Fruit fly (Drosophila melanogaster) whole organism, embryonic: ENCODE results near the gene Grip91.

ENCODE experiments used
- ATbp ChIP-seq: fragments of 200-800 bp; sonication (Bioruptor generic); optimal IDR thresholded peaks from 2 replicates; lab custom pipeline; 2017; ENCODE audit warnings: missing biosample characterization, mild to moderate bottlenecking, missing genetic modification characterization, missing genetic modification reagents
- Bdp1 ChIP-seq: fragments of 200-800 bp; sonication (Bioruptor generic); optimal IDR thresholded peaks from 3 replicates; lab custom pipeline; 2016; ENCODE audit warnings: missing biosample characterization, missing genetic modification characterization
- Blimp-1 ChIP-seq: fragments of 200-800 bp; sonication (Bioruptor generic); optimal IDR thresholded peaks from 3 replicates; lab custom pipeline; 2018; ENCODE audit warnings: missing biosample characterization, missing genetic modification characterization, mild to moderate bottlenecking, moderate library complexity, missing genetic modification reagents
- CG10959 ChIP-seq: fragments of 200-800 bp; sonication (Bioruptor generic); IDR thresholded peaks from 2 replicates; pipeline ENCODE4 v1.3.6; 2022; ENCODE audit warnings: missing biosample characterization, missing genetic modification characterization
- CG12219 ChIP-seq: fragments of 200-800 bp; sonication (Bioruptor generic); optimal IDR thresholded peaks from 3 replicates; lab custom pipeline; 2018; ENCODE audit warnings: missing biosample characterization, mild to moderate bottlenecking, missing genetic modification characterization
- CG13287 ChIP-seq: fragments of 200-800 bp; sonication (Bioruptor generic); IDR thresholded peaks from 2 replicates; pipeline ENCODE4 v1.3.6; 2022; ENCODE audit warnings: missing biosample characterization, missing genetic modification characterization; ENCODE audit not compliant: partially characterized antibody
- CG13296 ChIP-seq: fragments of 200-800 bp; sonication (Bioruptor generic); optimal IDR thresholded peaks from 3 replicates; lab custom pipeline; 2018; ENCODE audit warnings: missing biosample characterization, mild to moderate bottlenecking, missing genetic modification characterization
- CG15696 ChIP-seq: fragments of 200-800 bp; sonication (Bioruptor generic); optimal IDR thresholded peaks from 2 replicates; lab custom pipeline; 2019; ENCODE audit warnings: missing biosample characterization, mild to moderate bottlenecking, missing genetic modification characterization, moderate library complexity
- CG1602 ChIP-seq: fragments of 200-800 bp; sonication (Bioruptor generic); optimal IDR thresholded peaks from 3 replicates; lab custom pipeline; 2016; ENCODE audit warnings: missing biosample characterization, missing genetic modification characterization
- CG16815 ChIP-seq: fragments of 200-800 bp; sonication (Bioruptor generic); optimal IDR thresholded peaks from 3 replicates; lab custom pipeline; 2017; ENCODE audit warnings: missing biosample characterization, mild to moderate bottlenecking, missing genetic modification characterization
- CG17328 ChIP-seq: fragments of 200-800 bp; sonication (Bioruptor generic); IDR thresholded peaks from 2 replicates; pipeline ENCODE4 v1.3.6; 2022; ENCODE audit warnings: missing biosample characterization, missing genetic modification characterization
- CG17359 ChIP-seq: fragments of 200-800 bp; sonication (Bioruptor generic); optimal IDR thresholded peaks from 3 replicates; lab custom pipeline; 2018; ENCODE audit warnings: missing biosample characterization, mild to moderate bottlenecking, missing genetic modification characterization, moderate library complexity
- CG18599 ChIP-seq: fragments of 200-800 bp; sonication (Bioruptor generic); optimal IDR thresholded peaks from 3 replicates; lab custom pipeline; 2017; ENCODE audit warnings: missing biosample characterization, missing genetic modification characterization, mild to moderate bottlenecking, moderate library complexity, missing genetic modification reagents
- CG2199 ChIP-seq: fragments of 200-800 bp; sonication (Bioruptor generic); IDR thresholded peaks from 3 replicates; pipeline ENCODE4 v1.3.6; 2022; ENCODE audit warnings: missing biosample characterization, missing genetic modification characterization
- CG3847 ChIP-seq: fragments of 200-800 bp; sonication (Bioruptor generic); IDR thresholded peaks from 2 replicates; pipeline ENCODE4 v1.3.6; 2022; ENCODE audit warnings: missing biosample characterization, missing genetic modification characterization
- CG4730 ChIP-seq: fragments of 200-800 bp; sonication (Bioruptor generic); IDR thresholded peaks from 2 replicates; pipeline ENCODE4 v1.3.6; 2022; ENCODE audit warnings: missing biosample characterization, missing genetic modification characterization
- CG7745 ChIP-seq: fragments of 200-800 bp; sonication (Bioruptor generic); optimal IDR thresholded peaks from 2 replicates; lab custom pipeline; 2018; ENCODE audit warnings: missing biosample characterization, mild to moderate bottlenecking, missing genetic modification characterization, moderate library complexity
- CG8388 ChIP-seq: fragments of 200-800 bp; sonication (Bioruptor generic); optimal IDR thresholded peaks from 2 replicates; lab custom pipeline; 2019; ENCODE audit warnings: missing biosample characterization, mild to moderate bottlenecking, missing genetic modification characterization, moderate library complexity
- Chrac-16 ChIP-seq: fragments of 200-800 bp; sonication (Bioruptor generic); optimal IDR thresholded peaks from 3 replicates; lab custom pipeline; 2016; ENCODE audit warnings: missing biosample characterization, missing genetic modification characterization
- Deaf1 ChIP-seq: fragments of 200-800 bp; optimal IDR thresholded peaks from 3 replicates; lab custom pipeline; 2019; ENCODE audit warnings: missing biosample characterization, mild to moderate bottlenecking, missing genetic modification characterization, moderate library complexity
- Fer3 ChIP-seq: fragments of 200-800 bp; sonication (Bioruptor generic); optimal IDR thresholded peaks from 2 replicates; lab custom pipeline; 2018; ENCODE audit warnings: missing biosample characterization, mild to moderate bottlenecking, missing genetic modification characterization, moderate library complexity
- Gug ChIP-seq: fragments of 200-800 bp; sonication (Bioruptor generic); IDR thresholded peaks from 4 replicates; pipeline ENCODE4 v1.3.6; 2022; ENCODE audit warnings: missing biosample characterization, missing genetic modification characterization
- Hr3 ChIP-seq: fragments of 200-800 bp; sonication (Bioruptor generic); optimal IDR thresholded peaks from 3 replicates; lab custom pipeline; 2016; ENCODE audit warnings: missing biosample characterization, missing genetic modification characterization
- NFAT ChIP-seq: fragments of 200-800 bp; sonication (Bioruptor generic); IDR thresholded peaks from 2 replicates; pipeline ENCODE4 v1.3.6; 2022; ENCODE audit warnings: missing biosample characterization, missing genetic modification characterization
- Oaz ChIP-seq: fragments of 200-800 bp; sonication (Bioruptor generic); IDR thresholded peaks from 2 replicates; pipeline ENCODE4 v1.3.6; 2022; ENCODE audit warnings: missing biosample characterization, missing genetic modification characterization
- Ravus ChIP-seq: fragments of 200-800 bp; sonication (Bioruptor generic); IDR thresholded peaks from 2 replicates; pipeline ENCODE4 v1.3.6; 2022; ENCODE audit warnings: missing biosample characterization, missing genetic modification characterization
- bsh ChIP-seq, 2 experiments: fragments of 200-800 bp; sonication (Bioruptor generic); optimal IDR thresholded peaks; 2 replicates each; lab custom pipeline; 2017 to 2018; ENCODE audit warnings: mild to moderate bottlenecking in 2 of 2, missing biosample characterization in 2 of 2, missing genetic modification characterization in 2 of 2, moderate library complexity in 1 of 2
- cato ChIP-seq: fragments of 200-800 bp; sonication (Bioruptor generic); optimal IDR thresholded peaks from 2 replicates; lab custom pipeline; 2016; ENCODE audit warnings: missing biosample characterization, missing genetic modification characterization, borderline replicate concordance
- dmrt11E ChIP-seq: fragments of 200-800 bp; sonication (Bioruptor generic); optimal IDR thresholded peaks from 3 replicates; lab custom pipeline; 2018; ENCODE audit warnings: missing biosample characterization, mild to moderate bottlenecking, missing genetic modification characterization, moderate library complexity
- fd96Cb ChIP-seq: fragments of 200-800 bp; sonication (Bioruptor generic); optimal IDR thresholded peaks from 2 replicates; lab custom pipeline; 2018; ENCODE audit warnings: missing biosample characterization, mild to moderate bottlenecking, missing genetic modification characterization, moderate library complexity
- ftz-f1 ChIP-seq: fragments of 200-800 bp; sonication (Bioruptor generic); optimal IDR thresholded peaks from 2 replicates; lab custom pipeline; 2016; ENCODE audit warnings: missing biosample characterization, missing genetic modification characterization
- gfzf ChIP-seq: fragments of 200-800 bp; sonication (Bioruptor generic); optimal IDR thresholded peaks from 2 replicates; lab custom pipeline; 2016; ENCODE audit warnings: missing biosample characterization, mild to moderate bottlenecking, missing genetic modification characterization, moderate library complexity
- hbn ChIP-seq: fragments of 200-800 bp; sonication (Bioruptor generic); IDR thresholded peaks from 2 replicates; pipeline ENCODE4 v1.3.6; 2022; ENCODE audit warnings: missing biosample characterization, missing genetic modification characterization; ENCODE audit not compliant: partially characterized antibody
- hkb ChIP-seq, 2 experiments: fragments of 200-800 bp in 1 of 2; fragments of >200 bp in 1 of 2; sonication (Bioruptor generic) in 1 of 2; IDR thresholded peaks in 1 of 2; optimal IDR thresholded peaks in 1 of 2; 2 replicates each; pipeline versions ENCODE4 v1.3.6 to Lab custom; 2017 to 2022; ENCODE audit warnings: missing biosample characterization in 1 of 2, missing genetic modification characterization in 1 of 2
- hth ChIP-seq: fragments of >200 bp; optimal IDR thresholded peaks from 2 replicates; lab custom pipeline; 2017; ENCODE audit warnings: inconsistent platforms
- jing ChIP-seq: fragments of 200-800 bp; sonication (Bioruptor generic); optimal IDR thresholded peaks from 2 replicates; lab custom pipeline; 2018; ENCODE audit warnings: missing biosample characterization, mild to moderate bottlenecking, missing genetic modification characterization
- ken ChIP-seq: fragments of 200-800 bp; sonication (Bioruptor generic); IDR thresholded peaks from 3 replicates; pipeline ENCODE4 v1.3.6; 2022; ENCODE audit warnings: missing biosample characterization, missing genetic modification characterization
- lmd ChIP-seq: fragments of 200-800 bp; sonication (Bioruptor generic); IDR thresholded peaks from 2 replicates; pipeline ENCODE4 v1.3.6; 2022; ENCODE audit warnings: missing biosample characterization, missing genetic modification characterization
- mld ChIP-seq: fragments of 200-800 bp; sonication (Bioruptor generic); IDR thresholded peaks from 3 replicates; pipeline ENCODE4 v1.3.6; 2022; ENCODE audit warnings: missing biosample characterization, missing genetic modification characterization; ENCODE audit not compliant: partially characterized antibody
- nom ChIP-seq: fragments of 200-800 bp; sonication (Bioruptor generic); optimal IDR thresholded peaks from 2 replicates; lab custom pipeline; 2017; ENCODE audit warnings: missing biosample characterization, missing genetic modification characterization, mild to moderate bottlenecking, moderate library complexity, missing genetic modification reagents
- odd ChIP-seq: fragments of 200-800 bp; sonication (Bioruptor generic); optimal IDR thresholded peaks from 2 replicates; lab custom pipeline; 2017; ENCODE audit warnings: missing biosample characterization, mild to moderate bottlenecking, missing genetic modification characterization
- peb ChIP-seq: fragments of 200-800 bp; sonication (Bioruptor generic); IDR thresholded peaks from 2 replicates; pipeline ENCODE4 v1.3.6; 2022; ENCODE audit warnings: missing biosample characterization, missing genetic modification characterization
- schlank ChIP-seq: fragments of 200-800 bp; sonication (Bioruptor generic); optimal IDR thresholded peaks from 2 replicates; lab custom pipeline; 2018; ENCODE audit warnings: missing biosample characterization, mild to moderate bottlenecking, missing genetic modification characterization
- sens ChIP-seq: fragments of 200-800 bp; sonication (Bioruptor generic); peaks from one replicate; lab custom pipeline; 2016; ENCODE audit warnings: missing biosample characterization, missing genetic modification characterization
- tup ChIP-seq: fragments of 200-800 bp; sonication (Bioruptor generic); optimal IDR thresholded peaks from 2 replicates; lab custom pipeline; 2016; ENCODE audit warnings: missing biosample characterization, mild to moderate bottlenecking, missing genetic modification characterization, moderate library complexity
- twi ChIP-seq: fragments of 200-800 bp; optimal IDR thresholded peaks from 2 replicates; lab custom pipeline; 2019; ENCODE audit warnings: missing biosample characterization, mild to moderate bottlenecking, missing genetic modification characterization, moderate library complexity
- unpg ChIP-seq: fragments of 200-800 bp; sonication (Bioruptor generic); optimal IDR thresholded peaks from 3 replicates; lab custom pipeline; 2018; ENCODE audit warnings: missing biosample characterization, mild to moderate bottlenecking, missing genetic modification characterization, moderate library complexity
- vnd ChIP-seq: fragments of 200-800 bp; sonication (Bioruptor generic); IDR thresholded peaks from 3 replicates; pipeline ENCODE4 v1.3.6; 2022; ENCODE audit warnings: missing biosample characterization, missing genetic modification characterization; ENCODE audit not compliant: partially characterized antibody

The Grip91 gene

DNA sequence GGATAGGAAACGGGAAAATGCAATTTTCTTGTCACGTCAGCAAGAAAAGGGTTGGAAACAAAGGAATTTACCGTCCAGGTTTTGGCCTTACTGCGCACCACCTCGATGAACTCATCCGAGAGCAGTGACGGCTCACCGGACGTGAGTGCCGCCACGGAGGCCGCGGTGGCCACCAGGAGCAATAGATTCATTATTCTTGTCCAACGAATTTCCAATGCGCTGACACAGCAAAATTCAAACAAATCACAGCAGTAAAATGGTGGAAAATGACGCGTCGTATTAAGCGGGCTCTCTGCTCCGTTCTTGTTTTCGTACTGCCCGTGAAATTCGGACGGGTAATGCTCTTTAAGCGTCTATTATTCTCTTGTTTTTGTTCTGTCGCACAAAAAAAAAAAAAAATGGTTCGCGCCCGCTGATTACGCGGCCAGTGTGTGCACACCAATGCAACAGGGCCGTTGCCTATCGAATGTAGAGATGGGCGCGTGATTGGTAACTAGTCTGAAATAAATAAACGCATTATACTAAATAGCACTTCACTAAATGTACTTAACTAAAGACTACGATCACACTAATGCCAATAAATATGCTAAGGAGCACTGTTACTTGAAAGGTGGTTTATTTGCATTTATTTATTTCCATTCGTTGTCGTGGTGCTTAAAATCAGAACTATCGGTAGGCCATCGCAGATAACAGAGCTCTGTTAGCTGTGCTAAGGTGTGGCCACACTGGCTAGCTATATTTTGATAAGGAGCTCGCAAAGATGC lies 37.4 kb upstream of the Grip91 start, which contains the start of the genes CtsB and amrt (continued):
- TF ChIP-seq schlank (tag; lab: Kevin White, UChicago) (no peak), unpg (GFP tag; lab: Kevin White, UChicago) (peak; percentile 35), CG17328 (no peak), CG17359 (peak; percentile 85), peb (GFP tag; lab: Robert Waterston, UW) (no peak), fd96Cb (no peak), sens (GFP tag; lab: Kevin White, UChicago) (peak; percentile 92), Chrac-16 (GFP tag; lab: Kevin White, UChicago) (peak; percentile 44), CG7745 (tag; lab: Kevin White, UChicago) (no peak), CG16815 (GFP tag; lab: Kevin White, UChicago) (no peak), Ravus (GFP tag; lab: Robert Waterston, UW) (no peak), ken (GFP tag; lab: Robert Waterston, UW) (no peak), Oaz (GFP tag; lab: Robert Waterston, UW) (no peak), CG8388 (GFP tag; lab: Kevin White, UChicago) (peak; percentile 12), CG15696 (peak; percentile 49), Gug (GFP tag; lab: Robert Waterston, UW) (no peak; the same call in 3 of the 4 replicates), dmrt11E (tag; lab: Kevin White, UChicago) (peak; percentile 28), hkb (optimal IDR thresholded peaks at IDR 0.05; lab: Kevin White, UChicago) (peak; percentile 86), hkb (GFP tag; IDR thresholded peaks at IDR 0.05; lab: Robert Waterston, UW) (no peak), CG12219 (GFP tag; lab: Kevin White, UChicago) (no peak), Fer3 (tag; lab: Kevin White, UChicago) (peak; percentile 26), tup (GFP tag; lab: Kevin White, UChicago) (no peak), ftz-f1 (peak; percentile 1), CG10959 (no peak), hbn (GFP tag; lab: Robert Waterston, UW) (peak; percentile 60), CG1602 (GFP tag; lab: Kevin White, UChicago) (peak; percentile 34), CG18599 (GFP tag; lab: Kevin White, UChicago) (no peak), gfzf (GFP tag; lab: Kevin White, UChicago) (peak; percentile 28), bsh (GFP tag; optimal IDR thresholded peaks at IDR 0.05; lab: Kevin White, UChicago) (peak; percentile 18 to 58), mld (GFP tag; lab: Robert Waterston, UW) (0 out of 3 replicates have a peak, but pooled peaks have one; percentile 43), vnd (peak; percentile 85), CG2199 (no peak), Deaf1 (tag; lab: Kevin White, UChicago) (no peak), ATbp (GFP tag; lab: Kevin White, UChicago) (no peak), CG4730 (GFP tag; lab: Robert Waterston, UW) (0 out of 2 replicates have a peak, but pooled peaks have one; percentile 9), odd (GFP tag; lab: Kevin White, UChicago) (no peak), Bdp1 (GFP tag; lab: Kevin White, UChicago) (peak; percentile 0), Hr3 (peak; percentile 17), cato (GFP tag; lab: Kevin White, UChicago) (no peak), CG3847 (GFP tag; lab: Robert Waterston, UW) (peak; percentile 60), lmd (GFP tag; lab: Robert Waterston, UW) (no peak; the same call in none of the 2 replicates), twi (tag; lab: Kevin White, UChicago) (peak; percentile 34), nom (peak; percentile 86), CG13287 (peak; percentile 84), hth (lab: Kevin White, UChicago) (no peak), Blimp-1 (GFP tag; lab: Kevin White, UChicago) (no peak), CG13296 (GFP tag; lab: Kevin White, UChicago) (no peak), NFAT (no peak), jing (no peak)
